Worm (Caenorhabditis elegans) whole organism, L4 larva: Measurements from ENCODE around the gene sod-4.

Experiments used
- D1046.2 ChIP-seq: fragments of 200-800 bp; sonication (Bioruptor generic); IDR thresholded peaks from 2 replicates; pipeline ENCODE4 v1.3.6; 2022; ENCODE audit warnings: missing genetic modification characterization, missing compliant biosample characterization
- F26F4.8 ChIP-seq: fragments of 200-800 bp; sonication (Bioruptor generic); conservative IDR thresholded peaks from 2 replicates; pipeline ENCODE4 v1.3.6; 2022; ENCODE audit warnings: missing genetic modification characterization, missing compliant biosample characterization
- F44E2.7 ChIP-seq: fragments of 200-800 bp; sonication (Bioruptor generic); IDR thresholded peaks from 2 replicates; pipeline ENCODE4 v2.1.2; 2022; ENCODE audit warnings: missing genetic modification characterization, missing compliant biosample characterization
- T20F7.1 ChIP-seq: fragments of 200-800 bp; sonication (Bioruptor generic); optimal IDR thresholded peaks from 2 replicates; lab custom pipeline; 2018; ENCODE audit warnings: mild to moderate bottlenecking, missing genetic modification characterization, missing compliant biosample characterization
- Y75B8A.6 ChIP-seq: fragments of 200-800 bp; sonication (Bioruptor generic); IDR thresholded peaks from 2 replicates; pipeline ENCODE4 v1.3.6; 2022; ENCODE audit warnings: missing genetic modification reagents, missing genetic modification characterization, missing compliant biosample characterization
- ZK337.2 ChIP-seq: fragments of 200-800 bp; sonication (Bioruptor generic); IDR thresholded peaks from 2 replicates; pipeline ENCODE4 v1.3.6; 2022; ENCODE audit warnings: missing genetic modification reagents, missing genetic modification characterization, missing compliant biosample characterization
- aha-1 ChIP-seq: fragments of 150-350 bp; peaks from one replicate; lab custom pipeline; 2014; ENCODE audit warnings: missing biosample characterization, missing genetic modification characterization
- aly-2 ChIP-seq: sonication (generic microtip); optimal IDR thresholded peaks from 2 replicates; lab custom pipeline; 2018; ENCODE audit warnings: missing biosample characterization, missing genetic modification characterization
- attf-4 ChIP-seq: sonication (generic microtip); optimal IDR thresholded peaks from 3 replicates; lab custom pipeline; 2017; ENCODE audit warnings: missing biosample characterization, missing genetic modification characterization
- ceh-28 ChIP-seq: fragments of 150-350 bp; optimal IDR thresholded peaks from 2 replicates; lab custom pipeline; 2014; ENCODE audit warnings: missing biosample characterization, missing genetic modification reagents, missing genetic modification characterization
- cey-2 ChIP-seq: sonication (generic microtip); optimal IDR thresholded peaks from 3 replicates; lab custom pipeline; 2017; ENCODE audit warnings: missing genetic modification characterization, mild to moderate bottlenecking, missing compliant biosample characterization, antibody characterized with exemption, borderline replicate concordance; ENCODE audit not compliant: insufficient read depth
- daf-16 ChIP-seq, 3 experiments: sonication (generic microtip); optimal IDR thresholded peaks; 2 replicates each; lab custom pipeline; 2016 to 2017; ENCODE audit warnings: missing genetic modification characterization in 3 of 3, missing genetic modification reagents in 3 of 3, mild to moderate bottlenecking in 2 of 3, missing compliant biosample characterization in 2 of 3, missing biosample characterization in 1 of 3, moderate library complexity in 1 of 3
- dmd-6 ChIP-seq: fragments of 200-800 bp; sonication (Bioruptor generic); IDR thresholded peaks from 2 replicates; pipeline ENCODE4 v1.3.6; 2022; ENCODE audit warnings: missing genetic modification reagents, missing genetic modification characterization, missing compliant biosample characterization
- dpl-1 ChIP-seq: fragments of 150-350 bp; optimal IDR thresholded peaks from 2 replicates; lab custom pipeline; 2014; ENCODE audit warnings: missing biosample characterization, missing genetic modification reagents, missing genetic modification characterization
- dve-1 ChIP-seq: sonication (generic microtip); optimal IDR thresholded peaks from 2 replicates; lab custom pipeline; 2017; ENCODE audit warnings: antibody characterized with exemption, mild to moderate bottlenecking, missing genetic modification characterization, missing compliant biosample characterization; ENCODE audit not compliant: insufficient read depth
- egl-27 ChIP-seq: sonication (generic microtip); optimal IDR thresholded peaks from 3 replicates; lab custom pipeline; 2017; ENCODE audit warnings: missing biosample characterization, missing genetic modification reagents, missing genetic modification characterization
- fkh-10 ChIP-seq: fragments of 150-350 bp; optimal IDR thresholded peaks from 2 replicates; lab custom pipeline; 2014; ENCODE audit warnings: missing biosample characterization, missing genetic modification reagents, missing genetic modification characterization
- gei-8 ChIP-seq: fragments of 200-800 bp; sonication (Bioruptor generic); optimal IDR thresholded peaks from 2 replicates; lab custom pipeline; 2018; ENCODE audit warnings: mild to moderate bottlenecking, missing genetic modification characterization, missing compliant biosample characterization
- hlh-11 ChIP-seq: fragments of 200-800 bp; sonication (Bioruptor generic); optimal IDR thresholded peaks from 2 replicates; lab custom pipeline; 2018; ENCODE audit warnings: mild to moderate bottlenecking, missing genetic modification characterization, missing compliant biosample characterization
- hlh-30 ChIP-seq: sonication (generic microtip); optimal IDR thresholded peaks from 2 replicates; lab custom pipeline; 2017; ENCODE audit warnings: antibody characterized with exemption, mild to moderate bottlenecking, missing genetic modification characterization, missing compliant biosample characterization; ENCODE audit not compliant: insufficient read depth
- jun-1 ChIP-seq: fragments of 150-350 bp; optimal IDR thresholded peaks from 2 replicates; lab custom pipeline; 2014; ENCODE audit warnings: missing biosample characterization, missing genetic modification reagents, missing genetic modification characterization
- lim-7 ChIP-seq: fragments of 200-800 bp; sonication (Bioruptor generic); IDR thresholded peaks from 2 replicates; pipeline ENCODE4 v1.3.6; 2022; ENCODE audit warnings: missing genetic modification characterization, missing compliant biosample characterization
- lin-15B ChIP-seq: fragments of 150-350 bp; sonication (generic microtip); optimal IDR thresholded peaks from 3 replicates; lab custom pipeline; 2014; ENCODE audit warnings: missing biosample characterization, missing genetic modification characterization
- lin-38 ChIP-seq: fragments of 200-800 bp; sonication (Bioruptor generic); IDR thresholded peaks from 2 replicates; pipeline ENCODE4 v1.3.6; 2022; ENCODE audit warnings: missing genetic modification reagents, missing genetic modification characterization, missing compliant biosample characterization
- lin-39 ChIP-seq: fragments of 150-350 bp; optimal IDR thresholded peaks from 2 replicates; lab custom pipeline; 2014; ENCODE audit warnings: missing biosample characterization, missing genetic modification reagents, missing genetic modification characterization
- lsy-2 ChIP-seq, 2 experiments: fragments of 150-350 bp in 1 of 2; sonication (generic microtip) in 1 of 2; optimal IDR thresholded peaks; 2 replicates each; lab custom pipeline; 2014 to 2017; ENCODE audit warnings: missing biosample characterization in 2 of 2, missing genetic modification characterization in 2 of 2
- mes-2 ChIP-seq: sonication (generic microtip); optimal IDR thresholded peaks from 2 replicates; lab custom pipeline; 2016; ENCODE audit warnings: missing genotype, mild to moderate bottlenecking, missing genetic modification characterization, missing compliant biosample characterization; ENCODE audit not compliant: poor library complexity, severe bottlenecking
- nhr-102 ChIP-seq: sonication (generic microtip); optimal IDR thresholded peaks from 2 replicates; lab custom pipeline; 2016; ENCODE audit warnings: mild to moderate bottlenecking, missing genetic modification characterization, moderate library complexity, missing compliant biosample characterization
- nhr-48 ChIP-seq: sonication (generic microtip); optimal IDR thresholded peaks from 2 replicates; lab custom pipeline; 2016; ENCODE audit warnings: mild to moderate bottlenecking, missing genetic modification characterization, missing compliant biosample characterization
- pha-4 ChIP-seq, 2 experiments: fragments of 150-350 bp in 1 of 2; fragments of 200-800 bp in 1 of 2; sonication (Bioruptor generic) in 1 of 2; IDR thresholded peaks in 1 of 2; optimal IDR thresholded peaks in 1 of 2; 2 replicates each; pipeline versions ENCODE4 v1.3.6 to Lab custom; 2014 to 2022; ENCODE audit warnings: missing genetic modification characterization in 2 of 2, missing genetic modification reagents in 2 of 2, missing biosample characterization in 1 of 2, missing compliant biosample characterization in 1 of 2
- php-3 ChIP-seq: fragments of 200-800 bp; sonication (Bioruptor generic); IDR thresholded peaks from 2 replicates; pipeline ENCODE4 v1.3.6; 2022; ENCODE audit warnings: missing genetic modification reagents, missing genetic modification characterization, missing compliant biosample characterization
- saeg-2 ChIP-seq: fragments of 200-800 bp; sonication (Bioruptor generic); IDR thresholded peaks from 2 replicates; pipeline ENCODE4 v1.3.6; 2022; ENCODE audit warnings: missing genetic modification reagents, missing genetic modification characterization, missing compliant biosample characterization
- sdz-12 ChIP-seq: fragments of 200-800 bp; sonication (Bioruptor generic); optimal IDR thresholded peaks from 2 replicates; lab custom pipeline; 2018; ENCODE audit warnings: mild to moderate bottlenecking, missing genetic modification characterization, missing compliant biosample characterization
- set-16 ChIP-seq: fragments of 200-800 bp; sonication (Bioruptor generic); IDR thresholded peaks from 2 replicates; pipeline ENCODE4 v1.3.6; 2022; ENCODE audit warnings: missing genetic modification reagents, missing genetic modification characterization, missing compliant biosample characterization
- skn-1 ChIP-seq: fragments of 150-350 bp; optimal IDR thresholded peaks from 2 replicates; lab custom pipeline; 2014; ENCODE audit warnings: missing biosample characterization, missing genetic modification characterization
- snpc-1.2 ChIP-seq: fragments of 200-800 bp; sonication (Bioruptor generic); IDR thresholded peaks from 2 replicates; pipeline ENCODE4 v1.3.6; 2022; ENCODE audit warnings: missing genetic modification reagents, missing genetic modification characterization, missing compliant biosample characterization
- snpc-4 ChIP-seq: fragments of 150-350 bp; optimal IDR thresholded peaks from 2 replicates; lab custom pipeline; 2014; ENCODE audit warnings: missing biosample characterization, missing genetic modification characterization
- spr-1 ChIP-seq: sonication (generic microtip); optimal IDR thresholded peaks from 2 replicates; lab custom pipeline; 2016; ENCODE audit warnings: mild to moderate bottlenecking, missing genetic modification characterization, missing compliant biosample characterization
- spr-3 ChIP-seq: fragments of 200-800 bp; sonication (Bioruptor generic); optimal IDR thresholded peaks from 2 replicates; lab custom pipeline; 2018; ENCODE audit warnings: mild to moderate bottlenecking, missing genetic modification characterization, missing compliant biosample characterization
- tag-97 ChIP-seq: fragments of 200-800 bp; sonication (Bioruptor generic); IDR thresholded peaks from 2 replicates; pipeline ENCODE4 v1.3.6; 2022; ENCODE audit warnings: missing genetic modification characterization, missing compliant biosample characterization
- zag-1 ChIP-seq: fragments of 150-350 bp; optimal IDR thresholded peaks from 2 replicates; lab custom pipeline; 2014; ENCODE audit warnings: missing biosample characterization, missing genetic modification characterization
- zfp-2 ChIP-seq: sonication (generic microtip); optimal IDR thresholded peaks from 2 replicates; lab custom pipeline; 2016; ENCODE audit warnings: mild to moderate bottlenecking, missing genetic modification characterization, missing compliant biosample characterization
- zfp-3 ChIP-seq: fragments of 200-800 bp; sonication (Bioruptor generic); conservative IDR thresholded peaks from 2 replicates; pipeline ENCODE4 v1.3.6; 2022; ENCODE audit warnings: missing genetic modification reagents, missing genetic modification characterization, missing compliant biosample characterization
- zip-11 ChIP-seq: fragments of 200-800 bp; sonication (Bioruptor generic); IDR thresholded peaks from 2 replicates; pipeline ENCODE4 v1.3.6; 2022; ENCODE audit warnings: missing genetic modification characterization, missing compliant biosample characterization
- ztf-11 ChIP-seq: fragments of 150-350 bp; optimal IDR thresholded peaks from 2 replicates; lab custom pipeline; 2014; ENCODE audit warnings: missing biosample characterization, missing genetic modification characterization
- ztf-7 ChIP-seq: fragments of 150-350 bp; optimal IDR thresholded peaks from 2 replicates; lab custom pipeline; 2014; ENCODE audit warnings: missing biosample characterization, missing genetic modification characterization

The sod-4 gene

ce11 chrIII:9526851-9527250 is 26.7 kb upstream of the sod-4 start, which contains the start of gene ZK1098.6:
TSS of gene ZK1098.6 (plus strand) at chrIII:9527151.
- TF ChIP-seq php-3 (GFP tag; lab: Robert Waterston, UW) = no peak

- no peak for TF ChIP-seq nhr-102 (tag; lab: Kevin White, UChicago)
- TF ChIP-seq gei-8 (GFP tag; lab: Kevin White, UChicago) = no peak
- no peak for TF ChIP-seq pha-4 (GFP tag; IDR thresholded peaks at IDR 0.05; lab: Robert Waterston, UW)
- TF ChIP-seq pha-4 (tag; optimal IDR thresholded peaks at IDR 0.05; lab: Kevin White, UChicago) = no peak
- no peak for TF ChIP-seq zfp-2
- TF ChIP-seq lim-7 (GFP tag; lab: Robert Waterston, UW) = no peak
- no peak for TF ChIP-seq saeg-2 (GFP tag; lab: Robert Waterston, UW)
- TF ChIP-seq dmd-6 (GFP tag; lab: Robert Waterston, UW) = no peak
- no peak for TF ChIP-seq egl-27 (tag; lab: Kevin White, UChicago)
- no peak for TF ChIP-seq zag-1 (tag; lab: Kevin White, UChicago)
- TF ChIP-seq D1046.2 (GFP tag; lab: Robert Waterston, UW) = no peak
- TF ChIP-seq zip-11 = no peak
- TF ChIP-seq attf-4 (tag; lab: Kevin White, UChicago) = no peak
- TF ChIP-seq dve-1 = no peak
- no peak for TF ChIP-seq F44E2.7 (GFP tag; lab: Robert Waterston, UW)
- no peak for TF ChIP-seq cey-2 (tag; lab: Kevin White, UChicago)
- no peak for TF ChIP-seq mes-2
- TF ChIP-seq dpl-1 = no peak
These were observed 25.1 kb upstream of the sod-4 start, which contains the start of gene trpp-3 for ce11 chrIII:9525252-9525651. TSS of gene trpp-3 (plus strand) at chrIII:9525552.

ce11 chrIII:9523581-9523980 is 23.4 kb upstream of the sod-4 start, which contains the start of gene mrps-23:
TSS of gene mrps-23 (minus strand) at chrIII:9523672.
- TF ChIP-seq dpl-1 (peak; percentile 14), aha-1 (no peak), lin-15B (tag; lab: Kevin White, UChicago) (no peak), lim-7 (GFP tag; lab: Robert Waterston, UW) (no peak), fkh-10 (GFP tag; lab: Kevin White, UChicago) (no peak), zip-11 (no peak), hlh-11 (tag; lab: Kevin White, UChicago) (peak; percentile 4), snpc-4 (tag; lab: Kevin White, UChicago) (no peak), hlh-30 (tag; lab: Kevin White, UChicago) (no peak), jun-1 (tag; lab: Kevin White, UChicago) (no peak), mes-2 (peak; percentile 60), T20F7.1 (no peak), ceh-28 (tag; lab: Kevin White, UChicago) (no peak), spr-3 (GFP tag; lab: Kevin White, UChicago) (no peak), nhr-48 (tag; lab: Kevin White, UChicago) (no peak), snpc-1.2 (GFP tag; lab: Robert Waterston, UW) (no peak), Y75B8A.6 (GFP tag; lab: Robert Waterston, UW) (no peak), ztf-11 (no peak), daf-16 (GFP tag; optimal IDR thresholded peaks at IDR 0.05; lab: Kevin White, UChicago) (no peak), daf-16 (tag; optimal IDR thresholded peaks at IDR 0.05; lab: Kevin White, UChicago) (peak; percentile 5), spr-1 (tag; lab: Kevin White, UChicago) (peak; percentile 12), zfp-3 (GFP tag; lab: Robert Waterston, UW) (no peak), aly-2 (no peak), lin-38 (GFP tag; lab: Robert Waterston, UW) (peak; percentile 41), saeg-2 (GFP tag; lab: Robert Waterston, UW) (no peak), F26F4.8 (no peak), skn-1 (no peak), tag-97 (no peak), ZK337.2 (GFP tag; lab: Robert Waterston, UW) (no peak), ztf-7 (no peak), lsy-2 (tag; optimal IDR thresholded peaks at IDR 0.05; lab: Kevin White, UChicago) (peak in 1 of 2 experiments; percentile 42), set-16 (no peak), sdz-12 (no peak), lin-39 (no peak)
